Fruit fly (Drosophila melanogaster): Measurements from ENCODE around the gene ND-39.
"Not testable (repeated sequence)": the region's sequence is repeated elsewhere in the genome, so short reads cannot be mapped to it uniquely, and the experiment has no call there.

The ND-39 gene

DNA sequence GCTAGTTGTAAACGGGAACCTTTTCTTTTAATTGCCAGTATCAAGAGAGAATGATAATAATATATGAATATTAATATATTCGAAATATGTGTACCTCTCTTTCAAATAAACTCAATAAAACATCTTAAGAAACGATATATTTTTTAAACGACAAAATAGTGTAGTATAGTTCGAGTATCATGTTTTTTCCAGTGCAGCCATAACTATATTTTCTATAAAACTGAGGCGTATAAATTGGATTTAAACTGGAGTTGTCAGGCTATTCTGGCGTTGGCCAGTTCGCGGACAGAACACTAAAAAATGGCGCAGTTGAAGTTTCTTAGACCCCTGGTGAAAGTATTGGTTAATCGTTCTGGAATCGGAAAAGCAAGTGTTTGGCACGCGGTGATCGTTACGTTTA lies 12.0 kb downstream of the ND-39 start, which contains the start of gene CG17637:
Gene CG17637 (plus strand): TSS at position 301 of the 400 bp plus-strand sequence.
- TF ChIP-seq noc (tag; optimal IDR thresholded peaks at IDR 0.05) = not testable (repeated sequence)

DNA sequence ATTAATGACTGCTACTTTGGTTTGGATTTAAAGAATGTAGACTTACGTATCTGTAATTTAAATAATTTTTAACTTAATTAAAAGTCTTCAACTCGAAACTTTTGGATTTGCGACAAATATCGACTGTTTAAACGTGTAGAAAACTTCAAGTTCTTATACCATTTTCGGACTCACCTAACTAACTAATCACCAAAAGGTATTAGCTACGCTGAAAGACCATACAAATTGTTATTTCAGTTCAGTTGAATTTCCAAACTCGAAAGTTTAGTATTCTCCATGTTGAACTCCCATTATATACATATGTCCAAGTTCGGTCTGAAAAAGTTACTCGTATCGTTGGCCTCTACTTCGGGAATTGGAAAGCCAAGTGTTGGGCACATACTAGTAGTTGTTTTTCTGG lies 13.8 kb downstream of the ND-39 start, which contains the start of gene CG5078:
Gene CG5078 (plus strand): TSS at position 301 of the 400 bp plus-strand sequence.
- TF ChIP-seq noc (tag; optimal IDR thresholded peaks at IDR 0.05) = no peak

dm6 chr3L:20507552-20507951 lies 15.7 kb downstream of the ND-39 start:
- no peak for TF ChIP-seq noc (tag; optimal IDR thresholded peaks at IDR 0.05)

DNA sequence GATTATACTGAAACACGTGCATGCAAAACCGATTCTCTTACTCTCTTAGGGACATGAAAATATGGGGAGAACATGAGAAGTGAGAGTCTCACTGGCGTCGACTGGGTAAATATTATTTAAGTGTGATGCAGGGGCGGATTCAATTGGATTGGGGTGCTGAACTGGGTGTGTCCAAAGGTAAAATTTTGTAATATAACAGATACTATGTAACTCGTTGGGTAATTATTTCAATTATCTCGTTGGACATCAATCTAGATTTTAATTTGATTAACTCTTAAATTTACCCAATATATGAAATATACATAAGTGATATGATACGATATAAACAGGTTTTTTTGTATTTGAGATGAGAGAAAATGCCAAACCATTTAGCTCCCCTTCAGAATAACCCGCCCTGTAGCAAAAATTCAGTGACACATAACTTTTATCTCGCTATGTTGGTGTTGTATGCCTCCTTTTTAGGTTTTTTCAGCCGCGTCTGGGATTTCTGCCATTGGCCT lies 16.3 kb downstream of the ND-39 start:
- peak; percentile 99 for TF ChIP-seq noc (tag; optimal IDR thresholded peaks at IDR 0.05)

DNA sequence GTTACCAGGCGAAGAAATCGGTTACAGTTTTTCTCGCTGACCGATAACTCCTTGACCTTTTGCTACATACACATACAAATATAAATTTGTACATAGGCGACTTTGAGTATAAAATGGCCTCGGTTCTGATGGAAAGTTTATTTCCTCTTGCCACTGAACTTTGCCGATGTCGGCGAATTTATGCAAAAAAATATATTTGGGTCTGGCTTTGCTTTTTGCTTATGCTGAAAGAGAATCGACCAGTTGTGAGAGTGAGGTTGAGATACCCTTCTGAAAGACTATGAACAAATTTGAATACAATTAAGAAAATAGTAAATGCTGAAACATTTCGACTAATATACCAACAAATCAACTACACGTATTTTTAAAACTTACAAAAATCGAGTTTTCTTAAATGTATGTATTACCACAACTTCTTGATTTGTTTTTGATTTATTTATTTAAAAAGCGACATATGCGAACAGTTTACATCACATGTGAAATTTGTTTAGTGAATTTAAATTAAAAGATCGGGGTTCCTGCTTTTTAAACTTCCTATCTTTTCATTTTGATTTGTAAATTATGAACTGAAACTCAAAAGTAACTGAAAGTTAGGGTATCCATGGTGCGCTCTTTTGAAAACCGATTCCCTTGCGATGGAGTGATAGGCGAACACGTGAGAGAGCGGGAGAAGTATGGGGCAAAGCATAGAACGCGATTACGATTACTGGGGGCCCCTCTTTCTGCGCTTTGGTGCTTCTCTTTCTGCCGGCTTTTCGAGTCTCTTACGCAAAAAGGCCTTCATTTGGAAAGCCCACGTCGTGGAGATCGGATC lies 17.4 kb downstream of the ND-39 start:
- peak; percentile 94 for TF ChIP-seq noc (tag; optimal IDR thresholded peaks at IDR 0.05)

- peak; percentile 17 for TF ChIP-seq noc (tag; optimal IDR thresholded peaks at IDR 0.05)
Measured at dm6 chr3L:20511499-20512108, 19.7 kb downstream of the ND-39 start.

DNA sequence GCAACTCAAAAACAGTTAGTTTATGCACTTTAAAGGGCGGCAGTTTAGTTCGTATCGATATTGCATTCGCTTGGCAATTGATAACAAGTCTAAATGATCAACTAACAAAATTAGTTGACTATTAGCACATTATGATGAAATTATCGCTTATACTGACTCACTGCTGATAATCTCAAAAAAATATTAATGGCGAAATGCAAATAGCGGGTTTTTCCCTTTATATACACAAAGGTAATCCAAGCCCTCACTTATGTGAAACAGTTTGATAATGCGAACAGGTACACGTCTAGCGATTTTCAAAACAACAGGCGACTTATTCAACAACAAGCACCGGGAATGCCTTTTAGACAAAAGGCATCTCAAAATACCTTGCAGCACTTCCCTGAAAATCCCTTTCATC lies 22.2 kb downstream of the ND-39 start:
- no peak for TF ChIP-seq noc (tag; optimal IDR thresholded peaks at IDR 0.05)

DNA sequence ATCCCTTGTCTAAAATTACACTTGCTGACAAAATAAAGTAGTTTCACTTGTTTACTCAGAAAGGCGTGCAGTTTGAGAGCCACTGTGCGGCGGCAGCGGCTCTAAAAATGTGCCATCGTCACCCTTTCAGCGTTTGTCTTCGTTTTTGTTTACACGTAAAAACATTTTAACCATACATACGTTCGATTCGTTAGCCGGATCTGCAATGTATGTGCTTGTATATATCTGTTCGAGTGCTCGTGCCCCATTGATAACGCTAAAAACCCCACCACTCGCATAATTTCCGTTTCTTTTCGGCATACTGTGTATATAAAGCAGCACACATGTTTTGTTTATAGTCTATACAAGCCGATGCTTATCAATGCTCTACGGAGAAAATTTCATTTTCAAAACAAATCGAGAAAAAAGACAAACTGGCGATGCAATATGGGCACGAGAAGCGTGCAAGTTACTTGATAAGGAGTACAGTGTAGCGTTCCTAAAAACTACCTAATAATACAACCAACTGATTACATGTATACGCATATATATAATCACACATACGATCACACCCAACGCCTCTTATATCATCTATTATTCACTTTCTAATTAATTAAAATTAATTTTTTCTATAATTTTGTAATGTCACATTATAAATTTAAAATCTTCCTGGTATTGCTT lies 24.8 kb downstream of the ND-39 start:
- TF ChIP-seq noc (tag; optimal IDR thresholded peaks at IDR 0.05) = peak; percentile 68

DNA sequence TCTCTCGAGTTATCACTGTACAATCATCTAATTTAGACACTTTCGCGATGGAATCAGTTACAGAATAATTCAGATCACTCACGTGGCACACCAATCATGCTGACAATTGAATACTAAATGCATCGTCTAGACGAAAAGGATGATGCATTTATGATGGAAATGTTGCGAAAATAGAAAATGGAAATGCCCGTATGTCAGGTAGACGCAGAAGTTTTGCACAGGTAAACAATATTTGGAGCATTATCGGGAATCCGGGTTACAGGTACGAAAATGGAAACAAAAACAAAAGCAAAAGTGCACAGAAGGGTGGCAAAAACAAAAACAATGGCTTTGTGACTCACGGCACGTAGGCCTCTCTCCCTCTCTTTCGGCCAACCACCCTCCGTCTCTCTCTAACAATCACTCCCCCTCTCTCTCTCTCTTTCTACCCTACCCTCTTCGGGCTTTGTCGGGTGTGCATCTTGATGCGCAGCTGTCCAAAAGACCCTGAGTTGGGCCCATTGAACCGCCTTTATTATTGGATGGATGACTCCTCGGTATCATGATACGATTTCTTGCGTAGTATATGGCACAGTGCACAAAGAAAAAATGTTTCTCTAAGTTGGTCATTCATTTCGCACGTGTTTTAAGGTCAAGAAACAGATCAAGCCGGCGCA lies 25.4 kb downstream of the ND-39 start:
- no peak for TF ChIP-seq noc (tag; optimal IDR thresholded peaks at IDR 0.05)

DNA sequence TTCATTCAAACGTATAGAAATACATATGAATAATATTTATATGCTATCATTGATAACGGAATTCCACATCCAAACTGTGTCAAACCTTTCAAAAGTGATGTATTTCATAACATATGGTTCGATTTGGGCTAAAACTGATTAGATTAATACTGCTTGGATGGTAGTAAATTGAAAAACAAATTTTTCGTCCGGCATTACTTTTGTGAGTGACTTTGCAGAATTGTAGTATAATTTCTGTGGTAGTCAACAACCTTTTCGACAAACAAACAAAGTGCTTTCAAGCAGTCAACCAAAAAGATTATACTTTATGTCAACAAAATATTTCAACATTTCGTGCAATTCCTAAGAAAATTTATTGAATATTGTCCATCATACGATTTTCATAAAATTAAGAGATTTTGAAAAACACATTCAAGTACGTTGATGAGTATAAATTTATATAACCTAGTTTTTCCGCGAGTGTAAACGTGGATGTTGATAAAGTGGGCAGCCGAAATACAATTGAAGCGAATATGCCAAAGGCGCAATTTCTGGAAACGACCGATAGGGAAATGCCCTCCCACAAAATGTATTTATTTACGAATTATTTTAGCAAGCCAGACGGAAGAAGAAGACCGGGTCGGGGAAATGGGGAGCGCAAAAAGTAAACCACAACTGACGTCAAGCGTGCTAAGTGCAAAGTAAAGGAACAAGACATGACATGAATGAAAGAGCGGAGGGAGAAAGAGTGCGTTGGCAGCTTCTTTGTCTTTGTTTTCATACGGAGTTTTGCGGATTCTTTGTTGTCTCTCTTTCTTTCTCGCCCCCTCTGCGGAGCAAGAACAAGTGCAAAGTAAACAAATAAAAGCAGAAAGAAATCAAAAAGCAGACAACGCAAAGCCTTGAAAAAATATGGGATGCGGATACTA lies 26.3 kb downstream of the ND-39 start:
- no peak for TF ChIP-seq noc (tag; optimal IDR thresholded peaks at IDR 0.05)

DNA sequence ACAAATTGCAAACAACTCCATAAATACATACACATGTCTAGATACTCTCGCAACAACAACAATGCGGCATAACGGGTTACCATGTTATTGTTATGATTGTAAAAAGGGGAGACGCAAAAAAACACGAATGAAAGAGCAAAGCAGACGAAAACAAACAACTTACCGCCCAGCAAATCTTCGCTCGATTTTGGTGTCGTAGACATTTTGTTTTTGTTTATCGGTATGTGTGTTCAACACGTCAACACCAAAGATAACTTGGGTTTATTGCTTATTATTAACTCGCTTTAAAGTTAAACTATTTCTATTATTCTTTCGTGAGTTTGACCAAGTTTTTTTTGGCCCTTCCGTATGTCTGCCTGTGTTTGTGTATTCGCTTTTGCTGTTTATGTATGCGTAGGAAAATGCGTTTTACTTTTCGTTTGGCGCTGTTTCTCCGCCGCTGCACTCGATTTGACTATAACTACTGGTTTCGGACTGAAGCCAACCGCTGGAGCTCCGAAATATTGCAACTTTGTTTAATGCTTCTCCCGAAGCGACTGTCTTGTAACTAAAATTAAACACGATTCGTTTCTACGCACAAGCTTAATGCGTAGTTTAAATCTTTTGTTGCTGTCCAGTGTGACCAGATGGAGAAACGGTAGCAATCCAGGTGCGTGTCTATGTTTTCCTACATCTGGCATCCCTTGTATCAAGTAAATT lies 27.1 kb downstream of the ND-39 start, which contains the start of gene BNIP3:
Gene BNIP3 (minus strand): TSS at position 589 of the 699 bp plus-strand sequence.
- TF ChIP-seq noc (tag; optimal IDR thresholded peaks at IDR 0.05) = peak; percentile 20

- peak; percentile 21 for TF ChIP-seq noc (tag; optimal IDR thresholded peaks at IDR 0.05)
Measured at dm6 chr3L:20520687-20521169, 28.8 kb downstream of the ND-39 start, which contains the start of the genes mTerf3 and CG5104. TSS of gene mTerf3 (minus strand) at chr3L:20520772. TSS of gene CG5104 (plus strand) at chr3L:20521009.

DNA sequence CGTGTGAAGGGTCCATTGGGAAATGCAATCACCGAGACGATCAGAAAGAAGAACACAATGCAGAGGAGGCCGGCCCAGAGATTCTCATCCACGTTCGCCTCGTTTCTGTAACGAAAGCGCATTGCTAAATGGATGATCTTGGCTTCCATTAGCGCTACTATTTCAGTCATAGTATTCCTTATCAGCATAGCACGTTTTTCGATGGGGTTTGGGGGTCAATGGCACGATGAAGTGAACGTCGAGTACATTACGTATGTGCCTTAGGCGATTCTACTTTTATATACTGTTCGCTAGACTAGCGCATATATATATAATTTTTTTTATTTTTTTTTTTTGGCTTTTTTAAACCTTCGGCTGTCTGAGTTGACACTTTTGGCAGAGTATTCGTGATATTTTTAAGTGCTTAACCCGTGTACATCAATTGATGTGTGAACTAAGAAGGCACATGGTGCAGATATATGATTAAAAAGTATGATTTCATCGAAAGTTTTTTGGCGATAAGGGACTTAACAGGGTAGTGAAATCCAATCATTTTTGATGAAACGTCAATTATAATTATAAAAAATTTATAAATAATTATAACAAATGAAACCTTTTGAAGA lies 32.6 kb downstream of the ND-39 start:
- TF ChIP-seq noc (tag; optimal IDR thresholded peaks at IDR 0.05) = peak; percentile 6

All from whole organism, larva.